Fruit fly (Drosophila melanogaster) whole organism, embryonic: ENCODE measurements around the gene CG8326.

Experiments used
- CG11723 ChIP-seq: fragments of 200-800 bp; sonication (Bioruptor generic); optimal IDR thresholded peaks from 2 replicates; lab custom pipeline; 2017; ENCODE audit warnings: missing biosample characterization, mild to moderate bottlenecking, missing genetic modification characterization
- CG4707 ChIP-seq: fragments of 200-800 bp; sonication (Bioruptor generic); optimal IDR thresholded peaks from 2 replicates; lab custom pipeline; 2018; ENCODE audit warnings: missing biosample characterization, mild to moderate bottlenecking, missing genetic modification characterization, moderate library complexity
- Dbx ChIP-seq: fragments of 200-800 bp; sonication (Bioruptor generic); IDR thresholded peaks from 3 replicates; pipeline ENCODE4 v1.3.6; 2022; ENCODE audit warnings: missing biosample characterization, missing genetic modification characterization
- Usf ChIP-seq: fragments of 200-800 bp; sonication (Bioruptor generic); optimal IDR thresholded peaks from 2 replicates; lab custom pipeline; 2017; ENCODE audit warnings: missing genotype, missing biosample characterization, missing genetic modification characterization
- ash1 ChIP-seq: fragments of 200-800 bp; sonication (Bioruptor generic); optimal IDR thresholded peaks from 2 replicates; lab custom pipeline; 2018; ENCODE audit warnings: missing biosample characterization, mild to moderate bottlenecking, missing genetic modification characterization
- cas ChIP-seq: fragments of 200-800 bp; sonication (Bioruptor generic); IDR thresholded peaks from 2 replicates; pipeline ENCODE4 v1.3.6; 2022; ENCODE audit warnings: missing biosample characterization, missing genetic modification characterization
- fru ChIP-seq: fragments of >200 bp; optimal IDR thresholded peaks from 2 replicates; lab custom pipeline; 2017

DNA sequence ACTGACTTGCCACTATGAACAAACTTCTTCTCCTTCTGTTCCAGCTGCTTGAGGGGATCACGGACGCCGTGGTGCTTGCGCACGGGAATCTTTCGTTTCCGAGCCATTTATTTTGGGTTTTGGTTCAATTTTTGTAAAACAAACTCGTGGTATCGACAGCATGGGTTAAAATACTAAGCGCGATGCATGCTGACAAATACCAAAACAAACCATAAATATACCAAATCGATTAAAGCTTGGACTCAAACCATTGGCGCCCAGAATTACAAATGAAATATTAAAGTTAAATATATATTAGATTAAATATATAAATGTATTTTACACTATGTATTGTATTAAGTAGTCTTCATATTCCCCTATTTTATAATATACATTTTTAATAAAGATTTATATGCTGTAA is at the start of gene CG8326:
- TF ChIP-seq Dbx (GFP tag; lab: Robert Waterston, UW) (no peak), Usf (no peak), cas (GFP tag; lab: Robert Waterston, UW) (no peak), CG11723 (GFP tag; lab: Kevin White, UChicago) (no peak), ash1 (GFP tag; lab: Kevin White, UChicago) (no peak), fru (no peak), CG4707 (GFP tag; lab: Kevin White, UChicago) (no peak)
